Worm (Caenorhabditis elegans): ENCODE results near the gene F38B6.6.

Gene F38B6.6

ce11 chrX:6668911-6669310, 21.0 kb downstream of the F38B6.6 start, which contains the start of gene nhr-137:
Gene nhr-137 (minus strand): TSS chrX:6669011.
- TF ChIP-seq dox-1 (GFP tag; IDR thresholded peaks at IDR 0.05) (peak; percentile 34; the same call in 1 of the 2 replicates), zfh-2 (GFP tag; conservative IDR thresholded peaks at IDR 0.05) (no peak), C17E4.6 (GFP tag; IDR thresholded peaks at IDR 0.05) (no peak), ztf-28 (GFP tag; IDR thresholded peaks at IDR 0.05) (0 out of 2 replicates have a peak, but pooled peaks have one; percentile 42)

DNA sequence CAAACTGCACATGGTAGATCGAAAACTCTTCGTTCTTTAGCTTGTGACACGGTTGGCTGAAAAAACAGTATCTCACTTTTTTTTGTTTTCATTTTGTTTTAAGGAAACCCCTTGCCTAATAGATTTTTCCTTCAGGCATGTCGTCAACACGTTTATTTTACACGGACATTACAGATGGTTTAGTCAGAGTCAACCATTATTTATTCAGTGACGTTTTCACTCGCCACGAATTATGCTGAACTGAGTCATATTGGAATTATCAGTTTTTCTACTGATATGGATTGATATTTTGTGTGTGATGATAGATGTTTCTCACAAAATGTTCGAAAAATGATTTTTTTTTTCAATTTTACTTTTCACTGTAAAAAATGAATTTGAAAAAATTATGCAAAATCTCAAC, 22.4 kb downstream of the F38B6.6 start:
- TF ChIP-seq B0035.1 (tag; optimal IDR thresholded peaks at IDR 0.05) (no peak), nhr-80 (tag; optimal IDR thresholded peaks at IDR 0.05) (peak; percentile 44)

ce11 chrX:6665129-6665858, 24.6 kb downstream of the F38B6.6 start:
- TF ChIP-seq mcd-1 (GFP tag; IDR thresholded peaks at IDR 0.05) (no peak), nhr-80 (tag; optimal IDR thresholded peaks at IDR 0.05) (peak; percentile 32)

DNA sequence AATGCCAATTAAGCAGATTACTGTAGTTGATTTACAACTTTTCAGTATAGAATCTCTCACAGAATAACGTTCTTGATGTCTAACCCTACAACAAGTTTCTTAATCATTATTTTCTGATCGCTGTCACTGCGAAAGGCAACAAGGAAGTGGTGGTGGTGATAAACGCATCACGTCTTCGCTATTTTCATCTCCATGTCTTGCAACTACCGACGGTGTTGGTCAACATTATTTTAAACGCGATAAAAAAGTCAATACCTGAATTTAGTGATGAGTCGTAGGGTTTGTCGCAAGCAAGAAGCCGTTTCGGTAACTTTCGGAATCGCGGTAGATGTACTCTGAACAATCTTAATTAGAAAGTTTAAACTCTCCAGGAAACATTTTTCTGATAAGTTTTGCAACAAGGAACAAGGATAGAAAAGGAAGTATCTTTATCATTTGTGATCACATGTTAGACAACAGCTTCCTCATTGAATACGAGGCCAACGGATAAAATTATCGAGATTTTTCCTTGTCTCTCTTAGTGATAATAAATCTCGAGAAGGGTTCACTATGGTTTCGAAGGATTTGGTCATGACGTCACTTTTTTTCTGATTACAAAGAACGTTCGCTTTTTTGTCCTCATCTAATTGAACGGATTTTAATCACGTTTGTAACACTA, 26.0 kb downstream of the F38B6.6 start:
- TF ChIP-seq F57C9.4 (tag; optimal IDR thresholded peaks at IDR 0.05) = no peak
- TF ChIP-seq egrh-3 (GFP tag; IDR thresholded peaks at IDR 0.05) = no peak
- no peak for TF ChIP-seq egl-44 (GFP tag; IDR thresholded peaks at IDR 0.05)
- peak; percentile 69 for TF ChIP-seq atf-7 (tag; optimal IDR thresholded peaks at IDR 0.05)

DNA sequence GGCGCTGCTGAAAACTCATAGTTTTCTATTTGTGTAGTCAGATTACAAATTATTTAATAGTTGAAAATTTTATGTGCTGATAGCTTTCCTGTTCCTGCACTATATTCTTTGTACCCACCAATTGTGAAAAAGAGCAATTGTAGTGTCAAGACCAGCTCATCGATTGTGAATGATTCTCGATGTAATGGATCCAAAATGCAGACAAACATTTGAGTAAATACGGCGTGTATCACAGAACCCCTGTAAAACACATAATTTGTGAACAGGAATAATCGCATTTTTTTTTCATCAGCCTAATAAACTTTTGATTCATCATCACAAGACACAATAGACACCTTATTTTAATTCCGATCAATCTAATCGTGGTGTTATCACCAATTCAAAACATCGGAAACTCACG, 27.6 kb downstream of the F38B6.6 start:
- TF ChIP-seq nhr-80 (tag; optimal IDR thresholded peaks at IDR 0.05) (peak; percentile 31), ekl-4 (GFP tag; IDR thresholded peaks at IDR 0.05) (0 out of 2 replicates have a peak, but pooled peaks have one; percentile 30), nfyb-1 (GFP tag; IDR thresholded peaks at IDR 0.05) (peak; percentile 5; the same call in 1 of the 2 replicates), Y56A3A.18 (GFP tag; IDR thresholded peaks at IDR 0.05) (no peak)

DNA sequence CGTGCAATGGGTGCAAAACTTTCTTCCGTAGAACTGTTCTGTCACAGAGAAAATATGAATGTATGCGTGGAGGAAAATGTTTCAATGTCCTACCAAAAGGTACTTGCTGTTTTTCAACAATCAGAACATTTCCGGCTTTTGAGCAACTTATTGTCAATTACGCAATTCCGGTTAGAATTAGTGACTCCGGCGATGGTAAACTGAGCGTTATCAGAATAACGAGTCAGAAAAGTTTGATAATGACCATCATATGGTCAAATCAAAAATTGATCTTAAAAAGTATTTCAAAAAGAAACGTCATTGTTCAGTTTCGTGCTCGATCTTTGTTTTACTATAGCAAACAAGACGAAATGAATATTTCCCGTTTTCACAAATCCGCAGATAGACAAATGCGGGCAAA, 33.1 kb downstream of the F38B6.6 start:
- 0 out of 2 replicates have a peak, but pooled peaks have one; percentile 57 for TF ChIP-seq nhr-120 (GFP tag; IDR thresholded peaks at IDR 0.05)
- no peak for TF ChIP-seq nfya-1 (tag; optimal IDR thresholded peaks at IDR 0.05; ENCODE audit: borderline replicate concordance, insufficient read depth)
- TF ChIP-seq nhr-80 (tag; optimal IDR thresholded peaks at IDR 0.05) = peak; percentile 38
- TF ChIP-seq B0019.2 (GFP tag; conservative IDR thresholded peaks at IDR 0.05) = no peak

ce11 chrX:6656251-6656650, 33.6 kb downstream of the F38B6.6 start:
- TF ChIP-seq lin-40 (tag; optimal IDR thresholded peaks at IDR 0.05) (no peak), hrde-1 (tag; optimal IDR thresholded peaks at IDR 0.05; ENCODE audit: borderline replicate concordance) (no peak), efl-1 (GFP tag; optimal IDR thresholded peaks at IDR 0.05) (no peak), mel-28 (tag; optimal IDR thresholded peaks at IDR 0.05; ENCODE audit: borderline replicate concordance) (no peak)

ce11 chrX:6655163-6655562, 34.7 kb downstream of the F38B6.6 start, which contains the start of gene nhr-173:
Gene nhr-173 (plus strand): TSS chrX:6655528.
- TF ChIP-seq nhr-80 (tag; optimal IDR thresholded peaks at IDR 0.05) (peak; percentile 47), hmg-1.2 (GFP tag; IDR thresholded peaks at IDR 0.05) (no peak)

Data from whole organism, young adult.